Fruit fly (Drosophila melanogaster) whole organism, pupa: ENCODE measurements around the gene CG3847.

Experiments
- CG10348 ChIP-seq: fragments of 200-800 bp; sonication (Bioruptor generic); IDR thresholded peaks from 2 replicates; pipeline ENCODE4 v1.3.6; 2022; ENCODE audit warnings: missing biosample characterization, missing genetic modification characterization
- CG12605 ChIP-seq: fragments of 200-800 bp; sonication (Bioruptor generic); IDR thresholded peaks from 2 replicates; pipeline ENCODE4 v1.3.6; 2022; ENCODE audit warnings: missing biosample characterization, missing genetic modification characterization
- CG4496 ChIP-seq: fragments of 200-800 bp; sonication (Bioruptor generic); IDR thresholded peaks from 3 replicates; pipeline ENCODE4 v1.3.6; 2022; ENCODE audit warnings: missing biosample characterization, missing genetic modification characterization
- EcR ChIP-seq: fragments of 200-800 bp; sonication (Bioruptor generic); optimal IDR thresholded peaks from 3 replicates; lab custom pipeline; 2019; ENCODE audit warnings: missing biosample characterization, missing genetic modification characterization, mild to moderate bottlenecking, moderate library complexity, missing genetic modification reagents
- Pif1A ChIP-seq: fragments of 200-800 bp; sonication (Bioruptor generic); optimal IDR thresholded peaks from 3 replicates; lab custom pipeline; 2016; ENCODE audit warnings: missing biosample characterization, missing genetic modification characterization
- Snoo ChIP-seq: fragments of 200-800 bp; sonication (Bioruptor generic); optimal IDR thresholded peaks from 3 replicates; lab custom pipeline; 2017; ENCODE audit warnings: missing biosample characterization, mild to moderate bottlenecking, missing genetic modification characterization, inconsistent platforms

dm6 chrX:6361215-6361614 lies 14.3 kb downstream of the CG3847 start:
- TF ChIP-seq CG12605 (GFP tag; lab: Robert Waterston, UW), result no peak
- no peak for TF ChIP-seq CG10348 (GFP tag; lab: Robert Waterston, UW)
- no peak for TF ChIP-seq Pif1A
- TF ChIP-seq Snoo (tag; lab: Kevin White, UChicago), result no peak
- TF ChIP-seq CG4496 (GFP tag; lab: Robert Waterston, UW), result no peak
- TF ChIP-seq EcR (GFP tag; lab: Kevin White, UChicago), result no peak
